Fruit fly (Drosophila melanogaster): ENCODE data around the gene CG8813.
A peak's percentile ranks its signal among the peaks of the same experiment; 100 is the strongest.

The CG8813 gene

DNA sequence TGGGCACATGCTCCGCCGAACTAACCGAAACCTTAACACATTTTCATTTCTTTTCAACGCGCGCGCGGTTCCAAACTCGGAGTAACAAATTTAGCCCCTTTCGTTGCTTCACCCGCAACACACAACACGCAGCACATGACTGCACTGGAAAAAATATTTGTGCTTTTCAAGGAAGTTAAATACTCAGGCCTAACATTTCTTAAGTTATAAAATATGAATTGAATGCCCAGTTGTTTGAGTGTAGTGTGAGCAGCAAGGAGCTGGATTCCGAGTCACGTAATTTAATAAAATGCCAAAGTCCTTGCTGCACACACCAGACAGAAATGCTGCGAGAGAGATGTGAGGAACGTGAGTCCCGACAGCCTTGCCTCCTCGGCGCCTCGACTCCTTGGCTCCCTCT, 32.0 kb downstream of the CG8813 start (continued):
- TF ChIP-seq CG4707 (GFP tag; optimal IDR thresholded peaks at IDR 0.05) (no peak), CG32532 (GFP tag; IDR thresholded peaks at IDR 0.05) (0 out of 2 replicates have a peak, but pooled peaks have one; percentile 8), lola (GFP tag; optimal IDR thresholded peaks at IDR 0.05) (no peak), CG3995 (GFP tag; optimal IDR thresholded peaks at IDR 0.05) (no peak), mld (GFP tag; IDR thresholded peaks at IDR 0.05; ENCODE audit: partially characterized antibody) (no peak), CkIIα-i1 (GFP tag; IDR thresholded peaks at IDR 0.05) (no peak), Rfx (GFP tag; IDR thresholded peaks at IDR 0.05) (0 out of 2 replicates have a peak, but pooled peaks have one; percentile 19), sr (GFP tag; IDR thresholded peaks at IDR 0.05) (no peak), hkb (optimal IDR thresholded peaks at IDR 0.05) (no peak), hkb (GFP tag; IDR thresholded peaks at IDR 0.05) (0 out of 2 replicates have a peak, but pooled peaks have one; percentile 7), twi (tag; optimal IDR thresholded peaks at IDR 0.05) (no peak), cwo (GFP tag; optimal IDR thresholded peaks at IDR 0.05) (peak; percentile 11), klu (GFP tag; IDR thresholded peaks at IDR 0.05) (no peak), tap (tag; optimal IDR thresholded peaks at IDR 0.05) (no peak), CG4730 (GFP tag; IDR thresholded peaks at IDR 0.05) (no peak), B-H2 (GFP tag; optimal IDR thresholded peaks at IDR 0.05) (no peak), CG10654 (GFP tag; optimal IDR thresholded peaks at IDR 0.05) (no peak), danr (GFP tag; IDR thresholded peaks at IDR 0.05) (no peak), stwl (tag; optimal IDR thresholded peaks at IDR 0.05) (no peak), croc (GFP tag; conservative IDR thresholded peaks at IDR 0.05) (no peak), chm (GFP tag; IDR thresholded peaks at IDR 0.05) (no peak), CG10274 (GFP tag; optimal IDR thresholded peaks at IDR 0.05) (no peak), CG9727 (GFP tag; optimal IDR thresholded peaks at IDR 0.05) (no peak), CG17568 (GFP tag; optimal IDR thresholded peaks at IDR 0.05) (no peak), Doc2 (GFP tag; IDR thresholded peaks at IDR 0.05) (no peak), gsb-n (tag; optimal IDR thresholded peaks at IDR 0.05) (no peak), sens (GFP tag) (peak; percentile 76), schlank (tag; optimal IDR thresholded peaks at IDR 0.05) (no peak), unpg (GFP tag; optimal IDR thresholded peaks at IDR 0.05) (no peak), lab (GFP tag; optimal IDR thresholded peaks at IDR 0.05) (peak; percentile 20), CHES-1-like (GFP tag; optimal IDR thresholded peaks at IDR 0.05) (no peak), Oaz (GFP tag; IDR thresholded peaks at IDR 0.05) (no peak), fd102C (GFP tag; optimal IDR thresholded peaks at IDR 0.05) (no peak), CG7372 (GFP tag; IDR thresholded peaks at IDR 0.05) (0 out of 2 replicates have a peak, but pooled peaks have one; percentile 42), CG31388 (GFP tag; optimal IDR thresholded peaks at IDR 0.05) (no peak), luna (GFP tag; optimal IDR thresholded peaks at IDR 0.05) (no peak), CG6683 (GFP tag; optimal IDR thresholded peaks at IDR 0.05) (no peak), CG12391 (tag; optimal IDR thresholded peaks at IDR 0.05) (no peak), fd96Cb (tag; optimal IDR thresholded peaks at IDR 0.05) (no peak), CG4820 (GFP tag; optimal IDR thresholded peaks at IDR 0.05) (no peak), CG13894 (tag; optimal IDR thresholded peaks at IDR 0.05) (no peak), CG31224 (GFP tag; IDR thresholded peaks at IDR 0.05) (no peak), Hsf (GFP tag; optimal IDR thresholded peaks at IDR 0.05) (no peak), Aef1 (GFP tag; IDR thresholded peaks at IDR 0.05) (no peak), gsb (GFP tag; IDR thresholded peaks at IDR 0.05) (no peak), CG8290 (GFP tag; optimal IDR thresholded peaks at IDR 0.05) (no peak), CG8290 (tag; optimal IDR thresholded peaks at IDR 0.05) (peak in 1 of 2 experiments; percentile 16), ERR (GFP tag; optimal IDR thresholded peaks at IDR 0.05) (no peak), stc (GFP tag; IDR thresholded peaks at IDR 0.05) (no peak), CG9932 (GFP tag; IDR thresholded peaks at IDR 0.05) (no peak), D19B (GFP tag; optimal IDR thresholded peaks at IDR 0.05) (no peak), Med (GFP tag) (peak; percentile 46), sisA (GFP tag; IDR thresholded peaks at IDR 0.05) (no peak)
